Fruit fly (Drosophila melanogaster) whole organism, embryonic: ENCODE data around the gene CG12766.

Experiments
- ATbp ChIP-seq: fragments of 200-800 bp; sonication (Bioruptor generic); optimal IDR thresholded peaks from 2 replicates; lab custom pipeline; 2017; ENCODE audit warnings: missing biosample characterization, mild to moderate bottlenecking, missing genetic modification characterization, missing genetic modification reagents
- B-H1 ChIP-seq: fragments of 200-800 bp; sonication (Bioruptor generic); IDR thresholded peaks from 3 replicates; pipeline ENCODE4 v1.3.6; 2022; ENCODE audit warnings: missing biosample characterization, missing genetic modification characterization
- Blimp-1 ChIP-seq: fragments of 200-800 bp; sonication (Bioruptor generic); optimal IDR thresholded peaks from 3 replicates; lab custom pipeline; 2018; ENCODE audit warnings: missing biosample characterization, missing genetic modification characterization, mild to moderate bottlenecking, moderate library complexity, missing genetic modification reagents
- Bteb2 ChIP-seq: fragments of 200-800 bp; sonication (Bioruptor generic); optimal IDR thresholded peaks from 2 replicates; lab custom pipeline; 2016; ENCODE audit warnings: missing biosample characterization, missing genetic modification characterization
- CG10209 ChIP-seq: fragments of 200-800 bp; sonication (Bioruptor generic); optimal IDR thresholded peaks from 3 replicates; lab custom pipeline; 2017; ENCODE audit warnings: missing biosample characterization, mild to moderate bottlenecking, missing genetic modification characterization, missing genetic modification reagents
- CG10321 ChIP-seq: fragments of 200-800 bp; sonication (Bioruptor generic); IDR thresholded peaks from 2 replicates; pipeline ENCODE4 v1.3.6; 2022; ENCODE audit warnings: missing biosample characterization, missing genetic modification characterization
- CG12744 ChIP-seq: fragments of 200-800 bp; sonication (Bioruptor generic); optimal IDR thresholded peaks from 2 replicates; lab custom pipeline; 2016; ENCODE audit warnings: missing biosample characterization, missing genetic modification characterization
- CG13296 ChIP-seq: fragments of 200-800 bp; sonication (Bioruptor generic); optimal IDR thresholded peaks from 3 replicates; lab custom pipeline; 2018; ENCODE audit warnings: missing biosample characterization, mild to moderate bottlenecking, missing genetic modification characterization
- CG13775 ChIP-seq: fragments of 200-800 bp; sonication (Bioruptor generic); optimal IDR thresholded peaks from 3 replicates; lab custom pipeline; 2017; ENCODE audit warnings: missing biosample characterization, mild to moderate bottlenecking, missing genetic modification characterization
- CG15514 ChIP-seq: fragments of 200-800 bp; sonication (Bioruptor generic); optimal IDR thresholded peaks from 3 replicates; lab custom pipeline; 2017; ENCODE audit warnings: missing biosample characterization, missing genetic modification characterization, mild to moderate bottlenecking, moderate library complexity, missing genetic modification reagents
- CG15601 ChIP-seq: fragments of 200-800 bp; sonication (Bioruptor generic); optimal IDR thresholded peaks from 3 replicates; lab custom pipeline; 2019; ENCODE audit warnings: missing biosample characterization, mild to moderate bottlenecking, missing genetic modification characterization, moderate library complexity
- CG1647 ChIP-seq: fragments of 200-800 bp; sonication (Bioruptor generic); optimal IDR thresholded peaks from 3 replicates; lab custom pipeline; 2016; ENCODE audit warnings: missing biosample characterization, missing genetic modification characterization
- CG17361 ChIP-seq: fragments of 200-800 bp; sonication (Bioruptor generic); IDR thresholded peaks from 3 replicates; pipeline ENCODE4 v1.3.6; 2022; ENCODE audit warnings: missing biosample characterization, missing genetic modification characterization
- CG2116 ChIP-seq: fragments of 200-800 bp; sonication (Bioruptor generic); optimal IDR thresholded peaks from 3 replicates; lab custom pipeline; 2018; ENCODE audit warnings: missing biosample characterization, mild to moderate bottlenecking, missing genetic modification characterization
- CG2875 ChIP-seq: fragments of 200-800 bp; sonication (Bioruptor generic); optimal IDR thresholded peaks from 2 replicates; lab custom pipeline; 2017; ENCODE audit warnings: missing biosample characterization, mild to moderate bottlenecking, missing genetic modification characterization, missing genetic modification reagents
- CG30403 ChIP-seq: fragments of 200-800 bp; sonication (Bioruptor generic); optimal IDR thresholded peaks from 3 replicates; lab custom pipeline; 2016; ENCODE audit warnings: missing biosample characterization, missing genetic modification characterization
- CG31365 ChIP-seq: fragments of 200-800 bp; sonication (Bioruptor generic); optimal IDR thresholded peaks from 2 replicates; lab custom pipeline; 2018; ENCODE audit warnings: missing biosample characterization, mild to moderate bottlenecking, missing genetic modification characterization
- CG34224 ChIP-seq: fragments of 200-800 bp; sonication (Bioruptor generic); IDR thresholded peaks from 3 replicates; pipeline ENCODE4 v1.3.6; 2022; ENCODE audit warnings: missing biosample characterization, missing genetic modification characterization; ENCODE audit not compliant: partially characterized antibody
- CG34422 ChIP-seq: fragments of 200-800 bp; sonication (Bioruptor generic); IDR thresholded peaks from 3 replicates; pipeline ENCODE4 v1.3.6; 2022; ENCODE audit warnings: missing biosample characterization, missing genetic modification characterization
- CG6791 ChIP-seq: fragments of 200-800 bp; sonication (Bioruptor generic); IDR thresholded peaks from 3 replicates; pipeline ENCODE4 v1.3.6; 2022; ENCODE audit warnings: missing biosample characterization, missing genetic modification characterization; ENCODE audit not compliant: partially characterized antibody
- CG7372 ChIP-seq: fragments of 200-800 bp; sonication (Bioruptor generic); IDR thresholded peaks from 2 replicates; pipeline ENCODE4 v1.3.6; 2022; ENCODE audit warnings: missing biosample characterization, missing genetic modification characterization
- CG9817 ChIP-seq: fragments of 200-800 bp; sonication (Bioruptor generic); optimal IDR thresholded peaks from 2 replicates; lab custom pipeline; 2018; ENCODE audit warnings: missing biosample characterization, mild to moderate bottlenecking, missing genetic modification characterization, moderate library complexity
- Dek ChIP-seq: fragments of 200-800 bp; sonication (Bioruptor generic); optimal IDR thresholded peaks from 3 replicates; lab custom pipeline; 2019; ENCODE audit warnings: missing biosample characterization, mild to moderate bottlenecking, missing genetic modification characterization, moderate library complexity
- Dref ChIP-seq: fragments of 200-800 bp; sonication (Bioruptor generic); IDR thresholded peaks from 2 replicates; pipeline ENCODE4 v1.3.6; 2022; ENCODE audit warnings: missing biosample characterization, missing genetic modification characterization
- E2f2 ChIP-seq: fragments of 200-800 bp; sonication (Bioruptor generic); IDR thresholded peaks from 2 replicates; pipeline ENCODE4 v1.3.6; 2022; ENCODE audit warnings: missing biosample characterization, missing genetic modification characterization
- Ets65A ChIP-seq: fragments of 200-800 bp; sonication (Bioruptor generic); peaks from one replicate; lab custom pipeline; 2016; ENCODE audit warnings: missing biosample characterization, missing genetic modification characterization
- Fer3 ChIP-seq: fragments of 200-800 bp; sonication (Bioruptor generic); optimal IDR thresholded peaks from 2 replicates; lab custom pipeline; 2018; ENCODE audit warnings: missing biosample characterization, mild to moderate bottlenecking, missing genetic modification characterization, moderate library complexity
- Hmr ChIP-seq: fragments of 200-800 bp; sonication (Bioruptor generic); optimal IDR thresholded peaks from 3 replicates; lab custom pipeline; 2017; ENCODE audit warnings: mild to moderate bottlenecking, missing biosample characterization, missing genetic modification reagents, missing genetic modification characterization
- Kr ChIP-seq: fragments of 200-800 bp; sonication (Bioruptor generic); optimal IDR thresholded peaks from 2 replicates; lab custom pipeline; 2017; ENCODE audit warnings: missing biosample characterization, mild to moderate bottlenecking, missing genetic modification characterization
- Nf-YB ChIP-seq: fragments of 200-800 bp; sonication (Bioruptor generic); optimal IDR thresholded peaks from 3 replicates; lab custom pipeline; 2019; ENCODE audit warnings: missing biosample characterization, mild to moderate bottlenecking, missing genetic modification characterization, moderate library complexity
- Pdp1 ChIP-seq, 2 experiments: fragments of 200-800 bp; sonication (Bioruptor generic); optimal IDR thresholded peaks; 3 replicates each; lab custom pipeline; 2016; ENCODE audit warnings: missing biosample characterization in 2 of 2, missing genetic modification characterization in 2 of 2, mild to moderate bottlenecking in 1 of 2, moderate library complexity in 1 of 2
- Poxn ChIP-seq: fragments of 200-800 bp; sonication (Bioruptor generic); IDR thresholded peaks from 2 replicates; pipeline ENCODE4 v1.3.6; 2022; ENCODE audit warnings: missing biosample characterization, missing genetic modification characterization
- Ptx1 ChIP-seq: fragments of 200-800 bp; sonication (Bioruptor generic); IDR thresholded peaks from 2 replicates; pipeline ENCODE4 v1.3.6; 2022; ENCODE audit warnings: missing biosample characterization, missing genetic modification characterization
- Xbp1 ChIP-seq: fragments of 200-800 bp; sonication (Bioruptor generic); optimal IDR thresholded peaks from 3 replicates; lab custom pipeline; 2016; ENCODE audit warnings: missing biosample characterization, mild to moderate bottlenecking, missing genetic modification characterization
- Xrp1 ChIP-seq: fragments of 200-800 bp; sonication (Bioruptor generic); IDR thresholded peaks from 2 replicates; pipeline ENCODE4 v1.3.6; 2022; ENCODE audit warnings: missing biosample characterization, missing genetic modification characterization
- ash1 ChIP-seq: fragments of 200-800 bp; sonication (Bioruptor generic); optimal IDR thresholded peaks from 2 replicates; lab custom pipeline; 2018; ENCODE audit warnings: missing biosample characterization, mild to moderate bottlenecking, missing genetic modification characterization
- bsh ChIP-seq, 2 experiments: fragments of 200-800 bp; sonication (Bioruptor generic); optimal IDR thresholded peaks; 2 replicates each; lab custom pipeline; 2017 to 2018; ENCODE audit warnings: mild to moderate bottlenecking in 2 of 2, missing biosample characterization in 2 of 2, missing genetic modification characterization in 2 of 2, moderate library complexity in 1 of 2
- cato ChIP-seq: fragments of 200-800 bp; sonication (Bioruptor generic); optimal IDR thresholded peaks from 2 replicates; lab custom pipeline; 2016; ENCODE audit warnings: missing biosample characterization, missing genetic modification characterization, borderline replicate concordance
- dimm ChIP-seq: fragments of 200-800 bp; sonication (Bioruptor generic); IDR thresholded peaks from 2 replicates; pipeline ENCODE4 v1.3.6; 2022; ENCODE audit warnings: missing biosample characterization, missing genetic modification characterization
- grau ChIP-seq: fragments of 200-800 bp; optimal IDR thresholded peaks from 3 replicates; lab custom pipeline; 2019; ENCODE audit warnings: missing biosample characterization, mild to moderate bottlenecking, missing genetic modification characterization, moderate library complexity
- hth ChIP-seq: fragments of >200 bp; optimal IDR thresholded peaks from 2 replicates; lab custom pipeline; 2017; ENCODE audit warnings: inconsistent platforms
- lab ChIP-seq: fragments of 200-800 bp; sonication (Bioruptor generic); optimal IDR thresholded peaks from 3 replicates; lab custom pipeline; 2017; ENCODE audit warnings: missing biosample characterization, missing genetic modification characterization, mild to moderate bottlenecking, moderate library complexity, missing genetic modification reagents
- pan ChIP-seq, 4 experiments: fragments of >200 bp in 3 of 4; fragments of 200-800 bp in 1 of 4; sonication (Bioruptor generic) in 1 of 4; optimal IDR thresholded peaks in 3 of 4; IDR thresholded peaks in 1 of 4; 2 replicates each; pipeline versions ENCODE4 v1.3.6 to Lab custom; 2017 to 2022; ENCODE audit warnings: missing biosample characterization in 2 of 4, missing genetic modification characterization in 2 of 4, mixed read lengths in 1 of 4
- pho ChIP-seq: fragments of 200-800 bp; sonication (Bioruptor generic); optimal IDR thresholded peaks from 2 replicates; lab custom pipeline; 2016; ENCODE audit warnings: missing biosample characterization, missing genetic modification characterization
- repo ChIP-seq: fragments of 200-800 bp; sonication (Bioruptor generic); optimal IDR thresholded peaks from 2 replicates; lab custom pipeline; 2016; ENCODE audit warnings: missing biosample characterization, missing genetic modification characterization
- sens-2 ChIP-seq: fragments of 200-800 bp; sonication (Bioruptor generic); IDR thresholded peaks from 2 replicates; pipeline ENCODE4 v1.3.6; 2022; ENCODE audit warnings: missing biosample characterization, missing genetic modification characterization
- sob ChIP-seq: fragments of 200-800 bp; sonication (Bioruptor generic); IDR thresholded peaks from 2 replicates; pipeline ENCODE4 v1.3.6; 2022; ENCODE audit warnings: missing biosample characterization, missing genetic modification characterization
- tgo ChIP-seq: fragments of 200-800 bp; sonication (Bioruptor generic); IDR thresholded peaks from 3 replicates; pipeline ENCODE4 v1.3.6; 2022; ENCODE audit warnings: missing biosample characterization, missing genetic modification characterization
- wek ChIP-seq: fragments of 200-800 bp; sonication (Bioruptor generic); optimal IDR thresholded peaks from 3 replicates; lab custom pipeline; 2018; ENCODE audit warnings: missing biosample characterization, mild to moderate bottlenecking, missing genetic modification characterization, moderate library complexity

The CG12766 gene

DNA sequence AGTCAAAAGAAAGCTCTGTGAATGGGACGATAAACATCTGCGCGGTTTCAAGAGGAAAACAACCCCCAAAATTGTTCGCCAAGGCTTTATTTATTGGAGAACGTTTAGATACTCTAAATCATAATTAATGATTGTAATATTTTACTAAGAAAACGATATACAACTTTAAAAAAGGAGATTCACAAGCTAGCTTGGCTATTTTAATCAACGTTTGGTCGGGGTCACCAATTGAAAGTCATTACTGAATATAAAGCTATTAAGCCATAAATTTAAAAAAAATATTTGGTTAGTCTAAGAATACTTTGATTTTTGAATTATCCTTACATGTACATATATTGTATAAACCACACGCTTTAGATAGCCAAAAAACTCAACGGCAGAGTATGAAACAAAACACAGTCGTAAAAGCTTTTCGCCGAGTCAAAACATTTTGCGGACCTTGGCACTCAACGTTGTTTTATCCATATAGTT, 47.7 kb downstream of the CG12766 start, which contains the start of gene Fie (continued):
- TF ChIP-seq CG30403 (GFP tag; lab: Kevin White, UChicago) (peak; percentile 71), CG2116 (GFP tag; lab: Kevin White, UChicago) (peak; percentile 1), CG15514 (GFP tag; lab: Kevin White, UChicago) (peak; percentile 53), wek (no peak), Dref (GFP tag; lab: Robert Waterston, UW) (no peak), Pdp1 (GFP tag; optimal IDR thresholded peaks at IDR 0.05; lab: Kevin White, UChicago) (peak; percentile 33 to 38), lab (GFP tag; lab: Kevin White, UChicago) (peak; percentile 83), E2f2 (GFP tag; lab: Robert Waterston, UW) (peak; percentile 34), B-H1 (GFP tag; lab: Robert Waterston, UW) (peak; percentile 41; the same call in 1 of the 3 replicates), CG31365 (tag; lab: Kevin White, UChicago) (no peak), CG7372 (GFP tag; lab: Robert Waterston, UW) (0 out of 2 replicates have a peak, but pooled peaks have one; percentile 16), Ets65A (peak; percentile 59), Kr (no peak), ash1 (GFP tag; lab: Kevin White, UChicago) (no peak), Blimp-1 (peak; percentile 40), cato (GFP tag; lab: Kevin White, UChicago) (peak; percentile 28), CG34422 (GFP tag; lab: Robert Waterston, UW) (0 out of 3 replicates have a peak, but pooled peaks have one; percentile 19), CG10209 (GFP tag; lab: Kevin White, UChicago) (peak; percentile 67), Xrp1 (GFP tag; lab: Robert Waterston, UW) (peak; percentile 58), pan (optimal IDR thresholded peaks at IDR 0.05; lab: Kevin White, UChicago) (no peak), pan (GFP tag; optimal IDR thresholded peaks at IDR 0.05 in 1 of 2, IDR thresholded peaks at IDR 0.05 in 1 of 2) (peak in 1 of 2 experiments; percentile 41), CG34224 (GFP tag; lab: Robert Waterston, UW) (no peak), tgo (GFP tag; lab: Robert Waterston, UW) (peak; percentile 40; the same call in 1 of the 3 replicates), CG9817 (peak; percentile 30), dimm (GFP tag; lab: Robert Waterston, UW) (no peak), Poxn (GFP tag; lab: Robert Waterston, UW) (no peak), Bteb2 (peak; percentile 8), CG13296 (GFP tag; lab: Kevin White, UChicago) (peak; percentile 63), sens-2 (GFP tag; lab: Robert Waterston, UW) (no peak), Fer3 (tag; lab: Kevin White, UChicago) (peak; percentile 63), CG17361 (GFP tag; lab: Robert Waterston, UW) (peak; percentile 72), CG13775 (GFP tag; lab: Kevin White, UChicago) (peak; percentile 60), CG15601 (tag; lab: Kevin White, UChicago) (peak; percentile 63), CG2875 (GFP tag; lab: Kevin White, UChicago) (peak; percentile 3), CG6791 (GFP tag; lab: Robert Waterston, UW) (no peak), pho (GFP tag; lab: Kevin White, UChicago) (peak; percentile 47), sob (0 out of 2 replicates have a peak, but pooled peaks have one; percentile 56), Ptx1 (GFP tag; lab: Robert Waterston, UW) (peak; percentile 54), Hmr (peak; percentile 84), grau (tag; lab: Kevin White, UChicago) (peak; percentile 84), Dek (tag; lab: Kevin White, UChicago) (peak; percentile 75), CG1647 (GFP tag; lab: Kevin White, UChicago) (no peak), repo (GFP tag; lab: Kevin White, UChicago) (no peak), CG12744 (GFP tag; lab: Kevin White, UChicago) (peak; percentile 72), Nf-YB (GFP tag; lab: Kevin White, UChicago) (peak; percentile 47), CG10321 (GFP tag; lab: Robert Waterston, UW) (no peak), bsh (GFP tag; optimal IDR thresholded peaks at IDR 0.05; lab: Kevin White, UChicago) (peak in 1 of 2 experiments; percentile 45), ATbp (peak; percentile 59), hth (lab: Kevin White, UChicago) (no peak), Xbp1 (GFP tag; lab: Kevin White, UChicago) (peak; percentile 67)
